Worm (Caenorhabditis elegans) whole organism, L4 larva: ENCODE measurements around the gene srw-36.

Experiments
- aly-2 ChIP-seq: sonication (generic microtip); optimal IDR thresholded peaks from 2 replicates; lab custom pipeline; 2018; ENCODE audit warnings: missing biosample characterization, missing genetic modification characterization
- ama-1 ChIP-seq: fragments of 150-350 bp; optimal IDR thresholded peaks from 2 replicates; lab custom pipeline; 2014; ENCODE audit warnings: inconsistent platforms, mixed read lengths
- ceh-82 ChIP-seq: sonication (generic microtip); optimal IDR thresholded peaks from 2 replicates; lab custom pipeline; 2017; ENCODE audit warnings: missing biosample characterization, missing genetic modification characterization
- dmd-6 ChIP-seq: fragments of 200-800 bp; sonication (Bioruptor generic); IDR thresholded peaks from 2 replicates; pipeline ENCODE4 v1.3.6; 2022; ENCODE audit warnings: missing genetic modification reagents, missing genetic modification characterization, missing compliant biosample characterization
- dve-1 ChIP-seq: sonication (generic microtip); optimal IDR thresholded peaks from 2 replicates; lab custom pipeline; 2017; ENCODE audit warnings: antibody characterized with exemption, mild to moderate bottlenecking, missing genetic modification characterization, missing compliant biosample characterization; ENCODE audit not compliant: insufficient read depth
- fkh-10 ChIP-seq: fragments of 150-350 bp; optimal IDR thresholded peaks from 2 replicates; lab custom pipeline; 2014; ENCODE audit warnings: missing biosample characterization, missing genetic modification reagents, missing genetic modification characterization
- mdl-1 ChIP-seq, 2 experiments: fragments of 150-350 bp in 1 of 2; sonication (generic microtip) in 1 of 2; optimal IDR thresholded peaks; 2 replicates each; lab custom pipeline; 2014 to 2017; ENCODE audit warnings: missing biosample characterization in 2 of 2, missing genetic modification characterization in 2 of 2
- nhr-77 ChIP-seq: fragments of 150-350 bp; optimal IDR thresholded peaks from 2 replicates; lab custom pipeline; 2014; ENCODE audit warnings: missing biosample characterization, missing genetic modification characterization
- sdz-12 ChIP-seq: fragments of 200-800 bp; sonication (Bioruptor generic); optimal IDR thresholded peaks from 2 replicates; lab custom pipeline; 2018; ENCODE audit warnings: mild to moderate bottlenecking, missing genetic modification characterization, missing compliant biosample characterization
- snpc-4 ChIP-seq: fragments of 150-350 bp; optimal IDR thresholded peaks from 2 replicates; lab custom pipeline; 2014; ENCODE audit warnings: missing biosample characterization, missing genetic modification characterization
- ztf-11 ChIP-seq: fragments of 150-350 bp; optimal IDR thresholded peaks from 2 replicates; lab custom pipeline; 2014; ENCODE audit warnings: missing biosample characterization, missing genetic modification characterization

ce11 chrV:16733681-16734080 is 50.7 kb downstream of the srw-36 start, which contains the start of gene T25E12.16:
- TF ChIP-seq mdl-1 (tag; optimal IDR thresholded peaks at IDR 0.05; lab: Kevin White, UChicago) = no peak
- no peak for TF ChIP-seq dmd-6
- TF ChIP-seq aly-2 (tag; lab: Kevin White, UChicago) = no peak
- no peak for TF ChIP-seq ceh-82 (tag; lab: Kevin White, UChicago)
- no peak for TF ChIP-seq sdz-12 (GFP tag; lab: Kevin White, UChicago)
- no peak for TF ChIP-seq fkh-10
- TF ChIP-seq dve-1 (tag; lab: Kevin White, UChicago) = no peak
- no peak for TF ChIP-seq ama-1 (lab: Kevin White, UChicago)
- TF ChIP-seq snpc-4 = no peak
- TF ChIP-seq nhr-77 = no peak
- no peak for TF ChIP-seq ztf-11
